ENCODE assay signal across 1 fruit fly cellular context in the genomic region with DNA sequence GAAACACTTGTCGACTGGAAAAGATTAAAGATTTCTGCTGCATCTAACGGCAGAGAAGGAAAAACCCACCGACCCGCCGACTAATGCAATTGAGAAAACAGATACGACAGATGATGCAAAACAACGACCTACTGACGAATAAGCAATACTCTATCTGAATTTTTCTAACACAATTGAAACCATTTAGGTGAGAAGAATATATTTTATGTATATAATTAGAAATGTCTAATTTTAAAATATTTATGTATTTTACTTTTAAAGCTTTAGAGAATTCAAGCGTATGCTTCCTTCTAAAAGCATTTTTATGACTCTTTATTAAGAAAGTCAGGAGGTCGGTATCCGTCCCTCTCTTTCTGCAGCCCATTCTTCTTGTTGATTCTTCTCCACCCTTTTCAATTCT.
A peak's percentile ranks its signal among the peaks of the same experiment; 100 is the strongest.
TF ChIP-seq lines count a peak whose summit lies in the region.

No protein-coding gene starts in this region.

TF ChIP-seq in whole organism, prepupa, 60 proteins besides CTCF, POLR2A, EP300 and RAD21 (continued from another document):
- TF ChIP-seq CG10669 (GFP tag; optimal IDR thresholded peaks at IDR 0.05; lab: Kevin White, UChicago) (peak; percentile 6), CG7368 (GFP tag; optimal IDR thresholded peaks at IDR 0.05; lab: Kevin White, UChicago) (no peak), achi (GFP tag; optimal IDR thresholded peaks at IDR 0.05; lab: Kevin White, UChicago) (peak; percentile 19), CG8119 (GFP tag; IDR thresholded peaks at IDR 0.05; lab: Robert Waterston, UW) (peak; percentile 54; the same call in 2 of the 3 replicates), CG9139 (GFP tag; optimal IDR thresholded peaks at IDR 0.05; lab: Kevin White, UChicago) (no peak), CG10631 (GFP tag; optimal IDR thresholded peaks at IDR 0.05; lab: Kevin White, UChicago) (peak; percentile 46), CG3032 (tag; optimal IDR thresholded peaks at IDR 0.05; lab: Kevin White, UChicago) (peak; percentile 20), CG3919 (GFP tag; optimal IDR thresholded peaks at IDR 0.05; lab: Kevin White, UChicago) (peak; percentile 7), Met (GFP tag; optimal IDR thresholded peaks at IDR 0.05; lab: Kevin White, UChicago) (peak; percentile 24), dsx (GFP tag; optimal IDR thresholded peaks at IDR 0.05; lab: Kevin White, UChicago; ENCODE audit: poor library complexity, severe bottlenecking) (no peak), CG6276 (GFP tag; optimal IDR thresholded peaks at IDR 0.05; lab: Kevin White, UChicago) (no peak), lz (GFP tag; optimal IDR thresholded peaks at IDR 0.05; lab: Kevin White, UChicago) (no peak), CG6792 (GFP tag; optimal IDR thresholded peaks at IDR 0.05; lab: Kevin White, UChicago) (peak; percentile 9), CG1621 (tag; optimal IDR thresholded peaks at IDR 0.05; lab: Kevin White, UChicago) (no peak), Sox102F (GFP tag; optimal IDR thresholded peaks at IDR 0.05; lab: Kevin White, UChicago) (no peak), fd85E (GFP tag; optimal IDR thresholded peaks at IDR 0.05; lab: Kevin White, UChicago) (no peak), net (GFP tag; optimal IDR thresholded peaks at IDR 0.05; lab: Kevin White, UChicago) (no peak), fd59A (GFP tag; optimal IDR thresholded peaks at IDR 0.05; lab: Kevin White, UChicago) (no peak), CG6854 (GFP tag; optimal IDR thresholded peaks at IDR 0.05; lab: Kevin White, UChicago) (no peak), Hr4 (GFP tag; optimal IDR thresholded peaks at IDR 0.05; lab: Kevin White, UChicago) (peak; percentile 3), Blimp-1 (GFP tag; optimal IDR thresholded peaks at IDR 0.05; lab: Kevin White, UChicago) (no peak), Hr39 (GFP tag; optimal IDR thresholded peaks at IDR 0.05; lab: Kevin White, UChicago) (no peak), Smox (GFP tag; optimal IDR thresholded peaks at IDR 0.05; lab: Kevin White, UChicago) (no peak), Gug (GFP tag; IDR thresholded peaks at IDR 0.05; lab: Robert Waterston, UW) (peak; percentile 56; the same call in 1 of the 2 replicates), fkh (GFP tag; optimal IDR thresholded peaks at IDR 0.05; lab: Kevin White, UChicago) (no peak), Eip75B (GFP tag; optimal IDR thresholded peaks at IDR 0.05; lab: Kevin White, UChicago) (no peak), esn (GFP tag; optimal IDR thresholded peaks at IDR 0.05; lab: Kevin White, UChicago) (peak; percentile 10), Sox15 (GFP tag; optimal IDR thresholded peaks at IDR 0.05; lab: Kevin White, UChicago) (no peak), CG6163 (GFP tag; IDR thresholded peaks at IDR 0.05; lab: Robert Waterston, UW) (peak; percentile 59), Ets96B (tag; optimal IDR thresholded peaks at IDR 0.05; lab: Kevin White, UChicago) (peak; percentile 23), eg (GFP tag; IDR thresholded peaks at IDR 0.05; lab: Robert Waterston, UW) (peak; percentile 63)
